Fruit fly (Drosophila melanogaster) S2 (cell line): ENCODE results near the gene tap.

ENCODE experiments used
- CG8478 ChIP-seq: fragments of >200 bp; optimal IDR thresholded peaks from 2 replicates; lab custom pipeline; 2018
- CTCF ChIP-seq, 2 experiments: fragments of >200 bp; optimal IDR thresholded peaks; 2 replicates each; lab custom pipeline; 2018

DNA sequence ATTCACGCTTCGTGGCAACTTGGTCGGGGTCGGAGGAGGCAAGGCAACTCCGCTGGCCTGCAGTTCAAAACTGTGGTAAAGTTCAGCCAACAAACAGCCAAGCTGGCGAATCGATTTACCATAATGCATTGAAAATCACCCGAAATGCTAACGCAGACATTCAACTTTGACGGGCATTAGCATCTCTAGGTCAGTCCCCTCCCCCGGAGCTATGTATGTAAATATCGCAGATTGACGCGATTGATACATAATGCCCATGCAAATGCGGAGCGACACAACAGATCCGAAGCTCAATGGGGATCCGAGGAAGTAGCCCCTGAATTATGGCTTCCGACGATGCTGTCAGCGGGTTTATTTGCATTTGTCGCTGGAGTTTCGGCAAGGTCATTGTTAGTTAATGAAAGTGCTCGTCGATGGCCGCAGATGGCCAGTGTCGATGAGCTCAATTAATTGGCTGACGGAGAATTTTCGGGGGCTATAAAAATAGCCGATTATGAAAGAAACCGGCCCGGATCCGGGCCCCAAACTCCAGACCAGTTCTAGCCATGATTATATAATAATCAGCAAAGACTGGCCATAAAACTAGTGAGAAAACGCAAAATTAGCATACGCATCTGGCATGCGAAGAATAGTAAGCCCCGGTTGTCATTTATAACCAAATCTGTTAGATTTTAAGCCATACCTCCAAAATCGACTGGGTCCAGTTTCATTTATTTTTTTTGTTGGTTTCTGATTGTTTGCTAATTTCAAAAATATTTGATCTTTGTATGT is 27.3 kb downstream of the tap start:
- no peak for TF ChIP-seq CTCF (optimal IDR thresholded peaks at IDR 0.05; lab: Kevin White, UChicago)
- no peak for TF ChIP-seq CG8478 (lab: Kevin White, UChicago)
